Worm (Caenorhabditis elegans): ENCODE measurements around the gene Y39F10A.3.
"Not testable (repeated sequence)": the region's sequence is repeated elsewhere in the genome, so short reads cannot be mapped to it uniquely, and the experiment has no call there.

ce11 chrII:822730-823129 lies 39.9 kb upstream of the Y39F10A.3 start, which contains the start of gene msrp-4:
- TF ChIP-seq sdz-38, pha-4 (tag; optimal IDR thresholded peaks at IDR 0.05): not testable (repeated sequence)
